Fruit fly (Drosophila melanogaster): ENCODE measurements around the gene CG12231.

CG12231 gene

DNA sequence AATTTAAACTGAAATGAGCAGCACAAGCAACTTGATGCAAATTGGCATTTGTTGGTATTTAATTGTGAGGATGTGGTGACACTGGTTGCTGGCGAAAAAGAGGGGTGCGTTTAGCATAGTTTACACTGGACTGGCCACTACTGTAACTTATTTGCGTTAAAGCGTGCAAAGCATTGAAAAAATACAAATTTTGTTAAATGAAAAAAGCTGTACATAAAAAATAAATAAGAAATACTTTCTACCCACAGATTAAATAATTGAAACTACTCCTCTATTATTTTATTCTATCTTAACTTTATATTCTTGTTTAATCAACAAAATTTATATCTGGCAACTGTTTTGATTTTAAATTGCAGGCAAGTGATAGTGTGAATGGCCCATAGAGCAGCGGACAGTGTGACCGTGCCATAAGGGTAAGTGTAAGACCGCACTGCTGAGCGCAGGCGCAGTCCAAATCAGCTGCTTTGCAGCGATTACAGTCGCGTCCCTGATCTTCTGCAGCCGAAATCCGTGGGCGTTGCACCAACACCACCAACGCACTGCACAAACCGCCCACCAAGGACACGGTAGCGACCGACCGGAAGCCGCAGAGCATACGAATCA lies 34.3 kb upstream of the CG12231 start, which contains the start of the genes Grip84 and car (continued):
- TF ChIP-seq Ssrp (tag; optimal IDR thresholded peaks at IDR 0.05), result peak; percentile 79
- TF ChIP-seq CG1832 (GFP tag; optimal IDR thresholded peaks at IDR 0.05), result no peak
- TF ChIP-seq CG13624 (GFP tag; optimal IDR thresholded peaks at IDR 0.05), result peak; percentile 28
- peak; percentile 26 for TF ChIP-seq kay (GFP tag; optimal IDR thresholded peaks at IDR 0.05)
- TF ChIP-seq cato (GFP tag; optimal IDR thresholded peaks at IDR 0.05; ENCODE audit: borderline replicate concordance), result peak; percentile 37
- no peak for TF ChIP-seq CG6254 (GFP tag; optimal IDR thresholded peaks at IDR 0.05)
- no peak for TF ChIP-seq CG12744 (GFP tag; optimal IDR thresholded peaks at IDR 0.05)
- peak; percentile 72 for TF ChIP-seq pum (GFP tag; optimal IDR thresholded peaks at IDR 0.05)
- TF ChIP-seq Kr (GFP tag; optimal IDR thresholded peaks at IDR 0.05), result no peak
- TF ChIP-seq ssp (GFP tag; IDR thresholded peaks at IDR 0.05), result peak; percentile 96
- no peak for TF ChIP-seq aop (GFP tag; IDR thresholded peaks at IDR 0.05)
- TF ChIP-seq CG3281 (GFP tag; optimal IDR thresholded peaks at IDR 0.05), result no peak
- TF ChIP-seq CG12071 (GFP tag; optimal IDR thresholded peaks at IDR 0.05), result no peak
- 0 out of 3 replicates have a peak, but pooled peaks have one; percentile 5 for TF ChIP-seq ci (GFP tag; IDR thresholded peaks at IDR 0.05)
- peak; percentile 57 for TF ChIP-seq nerfin-1 (tag; optimal IDR thresholded peaks at IDR 0.05)
- peak; percentile 97 for TF ChIP-seq CG7357 (GFP tag; IDR thresholded peaks at IDR 0.05)
- TF ChIP-seq Atf3 (GFP tag; optimal IDR thresholded peaks at IDR 0.05), result peak; percentile 6
- peak; percentile 93 for TF ChIP-seq CG32532 (GFP tag; IDR thresholded peaks at IDR 0.05)
- peak; percentile 22 for TF ChIP-seq Hmx (GFP tag; optimal IDR thresholded peaks at IDR 0.05)
- peak; percentile 8 to 89 for TF ChIP-seq tll (GFP tag; optimal IDR thresholded peaks at IDR 0.05)
- TF ChIP-seq CG18011 (GFP tag; optimal IDR thresholded peaks at IDR 0.05), result peak; percentile 17
- peak; percentile 25 for TF ChIP-seq Fer2 (tag; optimal IDR thresholded peaks at IDR 0.05)
- peak; percentile 61 for TF ChIP-seq Camta (GFP tag; optimal IDR thresholded peaks at IDR 0.05)
- TF ChIP-seq Doc3 (GFP tag; IDR thresholded peaks at IDR 0.05; ENCODE audit: partially characterized antibody), result no peak
- 0 out of 3 replicates have a peak, but pooled peaks have one; percentile 11 for TF ChIP-seq Opbp (GFP tag; IDR thresholded peaks at IDR 0.05; ENCODE audit: partially characterized antibody)
- peak; percentile 99 for TF ChIP-seq ewg (GFP tag; optimal IDR thresholded peaks at IDR 0.05)
- TF ChIP-seq CG8478 (optimal IDR thresholded peaks at IDR 0.05), result no peak
- TF ChIP-seq luna (GFP tag; optimal IDR thresholded peaks at IDR 0.05), result no peak
- peak; percentile 36 for TF ChIP-seq YL-1 (GFP tag; optimal IDR thresholded peaks at IDR 0.05)
- TF ChIP-seq tap (tag; optimal IDR thresholded peaks at IDR 0.05), result no peak
- peak; percentile 63 for TF ChIP-seq CG15696 (tag; optimal IDR thresholded peaks at IDR 0.05)
- TF ChIP-seq ac (GFP tag; optimal IDR thresholded peaks at IDR 0.05), result no peak
- TF ChIP-seq chinmo (GFP tag; IDR thresholded peaks at IDR 0.05; ENCODE audit: partially characterized antibody), result peak; percentile 30; the same call in 1 of the 4 replicates
- peak; percentile 46 for TF ChIP-seq CG12299 (tag; optimal IDR thresholded peaks at IDR 0.05)
- TF ChIP-seq pnt (GFP tag; optimal IDR thresholded peaks at IDR 0.05), result peak; percentile 73
- no peak for TF ChIP-seq pan (optimal IDR thresholded peaks at IDR 0.05)
- TF ChIP-seq pan (GFP tag; optimal IDR thresholded peaks at IDR 0.05 in 1 of 2, IDR thresholded peaks at IDR 0.05 in 1 of 2), result peak in 1 of 2 experiments; percentile 14
- no peak for TF ChIP-seq Lpt (GFP tag; optimal IDR thresholded peaks at IDR 0.05)
- TF ChIP-seq sr (GFP tag; IDR thresholded peaks at IDR 0.05), result peak; percentile 97
- TF ChIP-seq phol (tag; optimal IDR thresholded peaks at IDR 0.05), result peak; percentile 83
- TF ChIP-seq dmrt11E (tag; optimal IDR thresholded peaks at IDR 0.05), result peak; percentile 72
- peak; percentile 37; the same call in 1 of the 2 replicates for TF ChIP-seq vvl (GFP tag; IDR thresholded peaks at IDR 0.05)
- no peak for TF ChIP-seq Bdp1 (GFP tag; optimal IDR thresholded peaks at IDR 0.05)
- TF ChIP-seq E2f2 (GFP tag; IDR thresholded peaks at IDR 0.05), result no peak; the same call in 1 of the 2 replicates
- no peak for TF ChIP-seq Scr (GFP tag; IDR thresholded peaks at IDR 0.05; ENCODE audit: partially characterized antibody)
- peak; percentile 72 for TF ChIP-seq CG1602 (GFP tag; optimal IDR thresholded peaks at IDR 0.05)
- peak; percentile 51 for TF ChIP-seq CG17385 (GFP tag; optimal IDR thresholded peaks at IDR 0.05)
- TF ChIP-seq CG5180 (GFP tag; optimal IDR thresholded peaks at IDR 0.05), result no peak
- peak; percentile 32; the same call in 1 of the 2 replicates for TF ChIP-seq E2f1 (GFP tag; IDR thresholded peaks at IDR 0.05)
- peak; percentile 77 for TF ChIP-seq CG9797 (GFP tag; optimal IDR thresholded peaks at IDR 0.05)
